Worm (Caenorhabditis elegans): ENCODE data around the gene lido-15.

The lido-15 gene

ce11 chrII:3785257-3785656 is 26.8 kb upstream of the lido-15 start, which contains the start of gene T24E12.1:
TSS of gene T24E12.1 (plus strand) at chrII:3785557.
- TF ChIP-seq mls-2 (tag; optimal IDR thresholded peaks at IDR 0.05) (no peak), elt-3 (tag; optimal IDR thresholded peaks at IDR 0.05) (no peak), tbx-8 (GFP tag; optimal IDR thresholded peaks at IDR 0.05) (no peak), ceh-43 (GFP tag; optimal IDR thresholded peaks at IDR 0.05) (no peak), ztf-11 (tag; optimal IDR thresholded peaks at IDR 0.05) (no peak), blmp-1 (tag; optimal IDR thresholded peaks at IDR 0.05) (no peak), cnd-1 (tag; optimal IDR thresholded peaks at IDR 0.05) (no peak), pha-4 (tag; optimal IDR thresholded peaks at IDR 0.05) (no peak), lsy-2 (tag; optimal IDR thresholded peaks at IDR 0.05) (no peak), sptf-1 (tag; optimal IDR thresholded peaks at IDR 0.05) (no peak), mab-5 (tag; optimal IDR thresholded peaks at IDR 0.05) (no peak)

ce11 chrII:3785756-3786155 is 26.3 kb upstream of the lido-15 start:
- no peak for TF ChIP-seq mep-1 (tag; optimal IDR thresholded peaks at IDR 0.05)
- no peak for TF ChIP-seq lsy-2 (tag; optimal IDR thresholded peaks at IDR 0.05)
- no peak for TF ChIP-seq M03D4.4 (tag; optimal IDR thresholded peaks at IDR 0.05)
- no peak for TF ChIP-seq drap-1 (GFP tag; optimal IDR thresholded peaks at IDR 0.05)
- no peak for TF ChIP-seq unc-120 (tag; optimal IDR thresholded peaks at IDR 0.05; ENCODE audit: poor library complexity, severe bottlenecking)
- no peak for TF ChIP-seq bed-3 (GFP tag; optimal IDR thresholded peaks at IDR 0.05)

DNA sequence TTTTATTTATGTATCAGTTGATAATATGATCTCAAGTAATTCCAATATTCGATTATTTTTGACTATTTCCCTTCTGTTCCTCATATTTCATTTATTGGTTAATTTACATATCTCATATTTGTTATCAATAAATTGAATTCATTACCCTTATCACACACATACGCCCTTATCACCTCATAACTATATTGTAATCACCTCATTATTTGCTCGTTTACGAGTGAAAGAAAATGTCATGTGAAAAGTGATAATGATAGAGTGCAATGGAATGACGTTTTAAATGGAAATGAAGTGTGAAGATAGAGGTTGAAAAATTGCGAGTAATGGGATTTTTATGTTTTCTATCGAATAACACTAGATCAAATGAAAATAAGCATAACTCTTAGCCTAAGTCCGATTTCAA is 25.5 kb upstream of the lido-15 start:
- TF ChIP-seq mls-2 (tag; optimal IDR thresholded peaks at IDR 0.05) (no peak), tbx-8 (GFP tag; optimal IDR thresholded peaks at IDR 0.05) (no peak), flh-1 (GFP tag; optimal IDR thresholded peaks at IDR 0.05) (no peak), elt-1 (tag; optimal IDR thresholded peaks at IDR 0.05; ENCODE audit: borderline replicate concordance, insufficient read depth) (no peak), elt-3 (tag; optimal IDR thresholded peaks at IDR 0.05) (no peak), nhr-28 (tag; optimal IDR thresholded peaks at IDR 0.05) (no peak), unc-39 (tag; optimal IDR thresholded peaks at IDR 0.05) (no peak), lin-32 (GFP tag; optimal IDR thresholded peaks at IDR 0.05) (no peak), cnd-1 (tag; optimal IDR thresholded peaks at IDR 0.05) (no peak), ztf-11 (tag; optimal IDR thresholded peaks at IDR 0.05) (no peak), lsy-2 (tag; optimal IDR thresholded peaks at IDR 0.05) (no peak), bed-3 (GFP tag; optimal IDR thresholded peaks at IDR 0.05) (no peak), ceh-39 (tag; optimal IDR thresholded peaks at IDR 0.05) (no peak), mab-5 (tag; optimal IDR thresholded peaks at IDR 0.05) (no peak), mep-1 (tag; optimal IDR thresholded peaks at IDR 0.05) (no peak), M03D4.4 (tag; optimal IDR thresholded peaks at IDR 0.05) (no peak), drap-1 (GFP tag; optimal IDR thresholded peaks at IDR 0.05) (no peak)

DNA sequence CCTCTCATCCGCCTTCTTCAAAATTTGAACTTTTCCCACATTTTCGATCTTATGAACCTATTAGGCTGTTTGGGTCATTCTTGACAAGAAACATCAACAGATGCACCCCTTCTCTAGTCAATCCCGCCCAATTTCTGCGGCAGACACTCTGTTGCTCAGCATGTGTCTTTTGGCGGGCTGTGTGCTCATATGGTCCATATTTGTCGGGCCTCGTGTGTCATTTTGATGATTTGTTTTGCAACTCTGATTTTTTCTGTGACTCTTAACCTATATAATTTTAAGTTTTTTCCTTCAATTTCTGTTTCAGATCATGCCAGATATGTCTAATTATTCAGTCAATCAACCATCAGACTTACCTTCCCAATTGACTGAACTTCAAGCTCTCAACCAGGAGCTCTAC is 24.9 kb upstream of the lido-15 start, which contains the start of gene T24E12.13:
Gene T24E12.13, plus strand, starts transcription at position 301 of the 400 bp plus-strand sequence.
- no peak for TF ChIP-seq blmp-1 (tag; optimal IDR thresholded peaks at IDR 0.05)
- no peak for TF ChIP-seq ztf-11 (tag; optimal IDR thresholded peaks at IDR 0.05)

- no peak for TF ChIP-seq elt-1 (tag; optimal IDR thresholded peaks at IDR 0.05; ENCODE audit: borderline replicate concordance, insufficient read depth)
- no peak for TF ChIP-seq drap-1 (GFP tag; optimal IDR thresholded peaks at IDR 0.05)
- no peak for TF ChIP-seq mab-5 (tag; optimal IDR thresholded peaks at IDR 0.05)
- TF ChIP-seq zip-8 (tag; optimal IDR thresholded peaks at IDR 0.05) = peak; percentile 91
These were observed 23.6 kb upstream of the lido-15 start for ce11 chrII:3788356-3788962.

ce11 chrII:3793336-3793735 is 18.7 kb upstream of the lido-15 start, which contains the start of gene fbxb-99:
TSS of gene fbxb-99 (minus strand) at chrII:3793436.
- TF ChIP-seq elt-3 (tag; optimal IDR thresholded peaks at IDR 0.05) (no peak), zip-8 (tag; optimal IDR thresholded peaks at IDR 0.05) (no peak), lin-13 (tag; optimal IDR thresholded peaks at IDR 0.05) (no peak), lin-32 (GFP tag; optimal IDR thresholded peaks at IDR 0.05) (no peak), nhr-12 (tag; optimal IDR thresholded peaks at IDR 0.05) (no peak), nhr-76 (tag; optimal IDR thresholded peaks at IDR 0.05) (no peak), pha-4 (tag; optimal IDR thresholded peaks at IDR 0.05) (no peak), ceh-39 (tag; optimal IDR thresholded peaks at IDR 0.05) (no peak), nhr-2 (tag; optimal IDR thresholded peaks at IDR 0.05) (no peak), nhr-28 (tag; optimal IDR thresholded peaks at IDR 0.05) (no peak), ceh-43 (GFP tag; optimal IDR thresholded peaks at IDR 0.05) (no peak), bed-3 (GFP tag; optimal IDR thresholded peaks at IDR 0.05) (no peak), mls-2 (tag; optimal IDR thresholded peaks at IDR 0.05) (no peak), lsy-2 (tag; optimal IDR thresholded peaks at IDR 0.05) (no peak), hlh-1 (tag; optimal IDR thresholded peaks at IDR 0.05) (no peak), ztf-11 (tag; optimal IDR thresholded peaks at IDR 0.05) (no peak), ham-2 (GFP tag; optimal IDR thresholded peaks at IDR 0.05) (no peak), ceh-83 (GFP tag; optimal IDR thresholded peaks at IDR 0.05) (no peak), mab-5 (tag; optimal IDR thresholded peaks at IDR 0.05) (no peak)
